Worm (Caenorhabditis elegans): Measurements from ENCODE around the gene rab-28.

Gene rab-28

DNA sequence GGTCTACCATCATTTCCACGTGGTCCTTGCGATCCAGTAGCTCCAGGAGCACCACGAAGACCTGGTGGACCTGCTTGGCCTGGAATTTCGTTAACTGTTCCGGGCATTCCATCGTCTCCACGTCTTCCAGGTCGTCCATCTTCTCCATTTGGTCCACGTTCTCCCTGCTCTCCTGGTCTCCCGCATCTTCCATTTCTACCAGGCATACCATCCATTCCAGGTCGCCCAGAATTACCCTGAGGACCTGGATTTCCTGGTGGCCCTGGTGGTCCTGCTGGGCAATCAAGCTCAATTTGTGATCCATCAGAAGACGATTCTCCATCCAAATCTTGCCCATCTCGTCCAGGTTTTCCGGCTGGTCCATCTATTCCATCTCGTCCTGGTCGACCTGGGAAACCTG lies 17.0 kb upstream of the rab-28 start:
- TF ChIP-seq nhr-25 (tag; optimal IDR thresholded peaks at IDR 0.05) = no peak
- TF ChIP-seq lsy-2 (tag; optimal IDR thresholded peaks at IDR 0.05) = no peak
- TF ChIP-seq ceh-16 (tag; optimal IDR thresholded peaks at IDR 0.05) = no peak
- TF ChIP-seq ztf-11 (tag; optimal IDR thresholded peaks at IDR 0.05) = no peak
- TF ChIP-seq mab-5 (tag; optimal IDR thresholded peaks at IDR 0.05) = no peak
- no peak for TF ChIP-seq sma-3 (GFP tag; optimal IDR thresholded peaks at IDR 0.05)
- no peak for TF ChIP-seq nhr-237 (tag; optimal IDR thresholded peaks at IDR 0.05)
- no peak for TF ChIP-seq F13H6.1 (tag; optimal IDR thresholded peaks at IDR 0.05)
- no peak for TF ChIP-seq aly-2 (tag; optimal IDR thresholded peaks at IDR 0.05)
- no peak for TF ChIP-seq nhr-129 (tag; optimal IDR thresholded peaks at IDR 0.05)
- TF ChIP-seq elt-3 (tag; optimal IDR thresholded peaks at IDR 0.05) = no peak

DNA sequence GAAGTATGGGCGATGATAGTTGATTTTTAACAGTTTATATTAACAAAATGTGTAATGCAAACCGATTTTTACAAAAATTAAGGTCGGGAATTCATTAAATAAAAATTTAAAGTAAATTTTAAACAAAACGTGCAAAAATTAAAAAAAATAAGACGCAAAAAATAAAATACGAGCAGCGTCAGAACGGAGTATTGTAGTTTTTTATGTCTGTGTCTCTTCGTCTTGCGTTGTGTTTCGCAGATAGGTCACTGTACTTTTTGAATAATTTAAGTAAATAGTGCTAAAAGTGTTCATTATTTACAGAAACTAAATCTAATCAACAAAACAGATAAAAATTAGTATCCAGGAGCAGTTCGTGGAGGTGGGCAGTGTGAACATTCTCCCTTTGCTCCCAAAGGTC lies 16.5 kb upstream of the rab-28 start:
- TF ChIP-seq dmd-4 (tag; optimal IDR thresholded peaks at IDR 0.05) (no peak), C34F6.9 (tag; optimal IDR thresholded peaks at IDR 0.05) (peak; percentile 66), nhr-21 (tag; optimal IDR thresholded peaks at IDR 0.05) (no peak), nhr-129 (tag; optimal IDR thresholded peaks at IDR 0.05) (peak; percentile 2), gmeb-1 (tag; optimal IDR thresholded peaks at IDR 0.05) (peak; percentile 44), Y55F3AM.14 (GFP tag; optimal IDR thresholded peaks at IDR 0.05) (no peak), sma-9 (GFP tag; optimal IDR thresholded peaks at IDR 0.05) (peak; percentile 15), sma-9 (tag; optimal IDR thresholded peaks at IDR 0.05) (no peak), nhr-10 (tag; optimal IDR thresholded peaks at IDR 0.05) (no peak), unc-55 (GFP tag; optimal IDR thresholded peaks at IDR 0.05) (peak; percentile 60)

DNA sequence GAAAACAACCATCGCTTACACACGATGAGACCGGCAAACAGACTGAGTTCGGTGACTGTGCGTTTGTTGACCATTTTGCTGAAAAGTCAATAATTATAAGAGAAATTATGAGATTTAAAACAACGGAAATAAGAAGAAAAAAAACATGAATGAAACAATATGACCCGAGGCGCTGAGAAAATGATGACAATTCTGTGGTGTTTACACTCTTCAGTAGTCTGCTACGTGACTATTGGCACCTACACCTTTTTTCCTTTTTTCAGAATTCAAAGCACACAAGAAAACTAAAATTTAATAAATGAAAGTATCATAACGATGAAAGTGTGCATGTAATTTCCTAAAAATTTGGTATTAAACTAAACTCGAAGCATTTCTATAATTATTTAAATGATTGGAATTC lies 15.9 kb upstream of the rab-28 start, which contains the start of gene Y11D7A.10:
Gene Y11D7A.10 (minus strand): TSS at position 82 of the 400 bp plus-strand sequence.
- TF ChIP-seq ztf-4 (tag; optimal IDR thresholded peaks at IDR 0.05) (no peak), skn-1 (tag; optimal IDR thresholded peaks at IDR 0.05) (peak; percentile 80)

DNA sequence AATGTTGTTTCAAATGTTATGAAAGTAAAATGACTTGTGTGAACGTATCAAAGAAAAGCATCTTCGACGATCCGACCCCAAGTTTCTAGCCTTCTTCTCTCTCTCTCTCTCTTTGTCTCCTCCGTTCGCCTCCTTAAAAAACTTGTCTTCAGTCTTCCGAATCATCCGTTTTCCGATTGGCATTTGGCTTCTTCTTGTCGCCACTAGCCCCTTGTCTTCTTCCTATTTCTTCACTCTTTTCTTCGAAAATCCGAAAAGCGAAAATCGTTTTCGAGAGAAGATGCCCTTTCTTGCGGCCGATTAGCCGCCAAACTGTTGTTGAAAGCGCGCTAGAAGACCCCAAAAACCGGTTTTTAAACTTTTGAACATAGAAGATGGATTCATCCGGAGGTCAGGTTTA lies 14.7 kb upstream of the rab-28 start:
- TF ChIP-seq egl-27 (tag; optimal IDR thresholded peaks at IDR 0.05) (no peak), sem-4 (tag; optimal IDR thresholded peaks at IDR 0.05) (peak; percentile 9), alr-1 (tag; optimal IDR thresholded peaks at IDR 0.05) (no peak), ceh-16 (tag; optimal IDR thresholded peaks at IDR 0.05) (no peak), aly-2 (tag; optimal IDR thresholded peaks at IDR 0.05) (no peak), nhr-6 (tag; optimal IDR thresholded peaks at IDR 0.05) (no peak), lin-11 (tag; optimal IDR thresholded peaks at IDR 0.05) (no peak), fos-1 (tag; optimal IDR thresholded peaks at IDR 0.05) (no peak), R02D3.7 (tag; optimal IDR thresholded peaks at IDR 0.05) (no peak), lsy-2 (tag; optimal IDR thresholded peaks at IDR 0.05) (no peak), nhr-21 (tag; optimal IDR thresholded peaks at IDR 0.05) (peak; percentile 50), ama-1 (optimal IDR thresholded peaks at IDR 0.05) (peak; percentile 44), nhr-237 (tag; optimal IDR thresholded peaks at IDR 0.05) (no peak)

DNA sequence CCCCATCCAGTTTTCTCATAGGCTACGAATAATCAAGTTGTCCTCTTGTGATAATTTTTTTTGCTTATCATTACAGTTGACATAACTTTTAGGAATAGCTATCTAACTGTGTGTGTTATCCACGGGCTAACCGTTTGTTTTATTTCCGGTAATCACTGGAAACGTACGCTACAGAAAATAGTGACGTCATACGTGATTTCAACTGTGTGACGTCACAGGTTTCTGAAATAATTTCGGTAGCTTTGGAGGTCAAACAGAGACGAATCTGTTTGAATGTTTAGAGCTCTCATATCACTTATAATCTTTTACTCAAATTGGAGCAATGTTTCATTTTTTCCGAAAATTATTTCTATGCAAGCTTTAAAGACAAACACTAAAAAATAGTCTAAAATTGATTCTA lies 13.1 kb upstream of the rab-28 start:
- no peak for TF ChIP-seq nhr-10 (tag; optimal IDR thresholded peaks at IDR 0.05)
- TF ChIP-seq nhr-21 (tag; optimal IDR thresholded peaks at IDR 0.05) = no peak
- TF ChIP-seq zag-1 (tag; optimal IDR thresholded peaks at IDR 0.05) = no peak
- TF ChIP-seq lin-39 (tag; optimal IDR thresholded peaks at IDR 0.05) = no peak
- no peak for TF ChIP-seq elt-1 (tag; optimal IDR thresholded peaks at IDR 0.05)
- no peak for TF ChIP-seq skn-1 (tag; optimal IDR thresholded peaks at IDR 0.05)
- TF ChIP-seq blmp-1 (tag; optimal IDR thresholded peaks at IDR 0.05; ENCODE audit: insufficient read depth) = no peak
- no peak for TF ChIP-seq unc-62 (GFP tag; optimal IDR thresholded peaks at IDR 0.05)
- TF ChIP-seq sma-3 (GFP tag; optimal IDR thresholded peaks at IDR 0.05) = no peak
- no peak for TF ChIP-seq snpc-4 (tag; optimal IDR thresholded peaks at IDR 0.05)
- TF ChIP-seq nhr-129 (tag; optimal IDR thresholded peaks at IDR 0.05) = no peak
- no peak for TF ChIP-seq mbf-1 (tag; optimal IDR thresholded peaks at IDR 0.05)
- no peak for TF ChIP-seq crh-2 (tag; optimal IDR thresholded peaks at IDR 0.05)
- no peak for TF ChIP-seq elt-3 (tag; optimal IDR thresholded peaks at IDR 0.05)
- no peak for TF ChIP-seq sem-4 (tag; optimal IDR thresholded peaks at IDR 0.05)
- no peak for TF ChIP-seq lin-13 (GFP tag; optimal IDR thresholded peaks at IDR 0.05)
- TF ChIP-seq ZK546.5 (tag; optimal IDR thresholded peaks at IDR 0.05) = no peak
- TF ChIP-seq lin-11 (tag; optimal IDR thresholded peaks at IDR 0.05) = no peak
- TF ChIP-seq unc-39 (tag; optimal IDR thresholded peaks at IDR 0.05) = no peak
- TF ChIP-seq dmd-4 (tag; optimal IDR thresholded peaks at IDR 0.05) = no peak
